Fruit fly (Drosophila melanogaster): Measurements from ENCODE around the gene bigmax.

Gene bigmax

dm6 chr3R:27281022-27281810, 7.1 kb downstream of the bigmax start (continued):
- no peak for TF ChIP-seq pan (optimal IDR thresholded peaks at IDR 0.05)
- TF ChIP-seq pan (GFP tag; optimal IDR thresholded peaks at IDR 0.05 in 1 of 2, IDR thresholded peaks at IDR 0.05 in 1 of 2): peak in 1 of 2 experiments; percentile 98
- peak; percentile 59 for TF ChIP-seq CG10565 (GFP tag; optimal IDR thresholded peaks at IDR 0.05)
- TF ChIP-seq Ravus (GFP tag; IDR thresholded peaks at IDR 0.05): peak; percentile 92
- peak; percentile 91 for TF ChIP-seq CG3407 (GFP tag; optimal IDR thresholded peaks at IDR 0.05)
- peak; percentile 97 for TF ChIP-seq ken (GFP tag; IDR thresholded peaks at IDR 0.05)
- peak; percentile 82 for TF ChIP-seq CG12236 (GFP tag; optimal IDR thresholded peaks at IDR 0.05)
- peak; percentile 92 for TF ChIP-seq Blimp-1 (GFP tag; optimal IDR thresholded peaks at IDR 0.05)

dm6 chr3R:27279478-27279877, 8.8 kb downstream of the bigmax start:
- no peak for TF ChIP-seq Dbx (GFP tag; IDR thresholded peaks at IDR 0.05)
- peak; percentile 75 for TF ChIP-seq Ets65A (GFP tag)
- 0 out of 2 replicates have a peak, but pooled peaks have one; percentile 10 for TF ChIP-seq Bgb (GFP tag; IDR thresholded peaks at IDR 0.05; ENCODE audit: partially characterized antibody)
- TF ChIP-seq Deaf1 (tag; optimal IDR thresholded peaks at IDR 0.05): peak; percentile 80
- TF ChIP-seq kni (GFP tag; optimal IDR thresholded peaks at IDR 0.05): no peak
- TF ChIP-seq CG8478 (optimal IDR thresholded peaks at IDR 0.05): peak; percentile 44
- TF ChIP-seq zfh1 (GFP tag; IDR thresholded peaks at IDR 0.05): 0 out of 3 replicates have a peak, but pooled peaks have one; percentile 15
- peak; percentile 89 for TF ChIP-seq scrt (GFP tag; optimal IDR thresholded peaks at IDR 0.05)
- TF ChIP-seq ewg (GFP tag; optimal IDR thresholded peaks at IDR 0.05): peak; percentile 62
- peak; percentile 67 for TF ChIP-seq Med (GFP tag)
- no peak for TF ChIP-seq CG9215 (GFP tag; IDR thresholded peaks at IDR 0.05)
- 0 out of 2 replicates have a peak, but pooled peaks have one; percentile 24 for TF ChIP-seq Scr (GFP tag; IDR thresholded peaks at IDR 0.05; ENCODE audit: partially characterized antibody)
- TF ChIP-seq E2f1 (GFP tag; IDR thresholded peaks at IDR 0.05): 0 out of 2 replicates have a peak, but pooled peaks have one; percentile 17

- peak; percentile 38 for TF ChIP-seq CG4424 (GFP tag; optimal IDR thresholded peaks at IDR 0.05)
- TF ChIP-seq Dbx (GFP tag; IDR thresholded peaks at IDR 0.05): 0 out of 3 replicates have a peak, but pooled peaks have one; percentile 27
- TF ChIP-seq CG18764 (GFP tag; optimal IDR thresholded peaks at IDR 0.05): peak; percentile 23
- TF ChIP-seq zfh1 (GFP tag; IDR thresholded peaks at IDR 0.05): peak; percentile 27; the same call in 1 of the 3 replicates
- TF ChIP-seq unpg (GFP tag; optimal IDR thresholded peaks at IDR 0.05): peak; percentile 11
- peak; percentile 14 for TF ChIP-seq ind (GFP tag; optimal IDR thresholded peaks at IDR 0.05)
- no peak; the same call in 1 of the 2 replicates for TF ChIP-seq Atf6 (GFP tag; IDR thresholded peaks at IDR 0.05)
- peak; percentile 0 for TF ChIP-seq HHEX (GFP tag; optimal IDR thresholded peaks at IDR 0.05)
- TF ChIP-seq CG17361 (GFP tag; IDR thresholded peaks at IDR 0.05): peak; percentile 46; the same call in 1 of the 3 replicates
- TF ChIP-seq Ets65A (GFP tag): peak; percentile 70
- TF ChIP-seq CG6689 (GFP tag; IDR thresholded peaks at IDR 0.05): 0 out of 2 replicates have a peak, but pooled peaks have one; percentile 39
- TF ChIP-seq Ssrp (tag; optimal IDR thresholded peaks at IDR 0.05): peak; percentile 21
- TF ChIP-seq pzg (GFP tag; optimal IDR thresholded peaks at IDR 0.05): peak; percentile 32
- TF ChIP-seq CG10654 (GFP tag; optimal IDR thresholded peaks at IDR 0.05): peak; percentile 0
- peak; percentile 24; the same call in 1 of the 2 replicates for TF ChIP-seq Scr (GFP tag; IDR thresholded peaks at IDR 0.05; ENCODE audit: partially characterized antibody)
- peak; percentile 1 for TF ChIP-seq CG1603 (tag; optimal IDR thresholded peaks at IDR 0.05)
- peak; percentile 57 for TF ChIP-seq CG10431 (GFP tag; optimal IDR thresholded peaks at IDR 0.05)
- no peak for TF ChIP-seq sima (GFP tag; optimal IDR thresholded peaks at IDR 0.05)
- peak; percentile 13 for TF ChIP-seq CG9797 (GFP tag; optimal IDR thresholded peaks at IDR 0.05)
- TF ChIP-seq CG15479 (GFP tag; optimal IDR thresholded peaks at IDR 0.05): peak; percentile 53
- TF ChIP-seq Med (GFP tag): peak; percentile 78
- peak; percentile 90; the same call in 3 of the 4 replicates for TF ChIP-seq chinmo (GFP tag; IDR thresholded peaks at IDR 0.05; ENCODE audit: partially characterized antibody)
- peak; percentile 9; the same call in 1 of the 2 replicates for TF ChIP-seq Rfx (GFP tag; IDR thresholded peaks at IDR 0.05)
- TF ChIP-seq fd96Cb (tag; optimal IDR thresholded peaks at IDR 0.05): no peak
- no peak for TF ChIP-seq br (optimal IDR thresholded peaks at IDR 0.05)
- TF ChIP-seq Deaf1 (tag; optimal IDR thresholded peaks at IDR 0.05): peak; percentile 35
- TF ChIP-seq prd (optimal IDR thresholded peaks at IDR 0.05): no peak
- TF ChIP-seq prd (GFP tag; IDR thresholded peaks at IDR 0.05): peak; percentile 50; the same call in 1 of the 3 replicates
Measured at dm6 chr3R:27274533-27275447, 13.5 kb downstream of the bigmax start, which contains the start of gene CG5938. Gene CG5938, plus strand, starts transcription at chr3R:27274794.

Data from whole organism, embryonic.